Worm (Caenorhabditis elegans): Measurements from ENCODE around the gene Y105C5B.17.
A peak's percentile ranks its signal among the peaks of the same experiment; 100 is the strongest.

Gene Y105C5B.17

ce11 chrIV:15931833-15932232 lies 31.1 kb upstream of the Y105C5B.17 start:
- peak; percentile 31 for TF ChIP-seq ceh-27 (GFP tag; optimal IDR thresholded peaks at IDR 0.05)
- no peak for TF ChIP-seq lsy-27 (tag; optimal IDR thresholded peaks at IDR 0.05; ENCODE audit: borderline replicate concordance, insufficient read depth)
- no peak for TF ChIP-seq B0035.1 (tag; optimal IDR thresholded peaks at IDR 0.05)
- TF ChIP-seq ceh-40 (GFP tag; IDR thresholded peaks at IDR 0.05), result no peak
- peak; percentile 48 for TF ChIP-seq madf-10 (tag; optimal IDR thresholded peaks at IDR 0.05)
- peak; percentile 53 for TF ChIP-seq somi-1 (GFP tag; optimal IDR thresholded peaks at IDR 0.05)
- peak; percentile 96 for TF ChIP-seq tbp1 (GFP tag; optimal IDR thresholded peaks at IDR 0.05)
- peak; percentile 18 to 27 for TF ChIP-seq let-607 (tag; optimal IDR thresholded peaks at IDR 0.05)
- no peak for TF ChIP-seq sdz-38 (tag; optimal IDR thresholded peaks at IDR 0.05)
- TF ChIP-seq akir-1 (GFP tag; optimal IDR thresholded peaks at IDR 0.05), result no peak
- no peak for TF ChIP-seq Y67H2A.10 (GFP tag; conservative IDR thresholded peaks at IDR 0.05)
- TF ChIP-seq ama-1 (optimal IDR thresholded peaks at IDR 0.05), result no peak
- TF ChIP-seq ama-1 (GFP tag; optimal IDR thresholded peaks at IDR 0.05), result peak in 1 of 2 experiments; percentile 80
- no peak for TF ChIP-seq cebp-2 (GFP tag; IDR thresholded peaks at IDR 0.05)
- TF ChIP-seq B0019.2 (GFP tag; conservative IDR thresholded peaks at IDR 0.05), result no peak
- peak; percentile 34 for TF ChIP-seq ccch-3 (GFP tag; optimal IDR thresholded peaks at IDR 0.05)
- TF ChIP-seq T07F8.4 (tag; optimal IDR thresholded peaks at IDR 0.05), result peak; percentile 62
- TF ChIP-seq ceh-58 (GFP tag; IDR thresholded peaks at IDR 0.05), result no peak
- TF ChIP-seq attf-6 (GFP tag; IDR thresholded peaks at IDR 0.05), result peak; percentile 97
- peak; percentile 16 to 44 for TF ChIP-seq rec-8 (tag; optimal IDR thresholded peaks at IDR 0.05)
- TF ChIP-seq ztf-25 (GFP tag; IDR thresholded peaks at IDR 0.05), result 0 out of 2 replicates have a peak, but pooled peaks have one; percentile 60
- TF ChIP-seq rcor-1 (GFP tag; IDR thresholded peaks at IDR 0.05), result no peak
- no peak for TF ChIP-seq mel-28 (tag; optimal IDR thresholded peaks at IDR 0.05; ENCODE audit: borderline replicate concordance)
- peak; percentile 73 for TF ChIP-seq hmg-1.2 (GFP tag; IDR thresholded peaks at IDR 0.05)
- TF ChIP-seq Y79H2A.3 (GFP tag; conservative IDR thresholded peaks at IDR 0.05), result no peak
- no peak for TF ChIP-seq bed-2 (GFP tag; IDR thresholded peaks at IDR 0.05)
- TF ChIP-seq F37B4.10 (GFP tag; IDR thresholded peaks at IDR 0.05), result no peak
- no peak for TF ChIP-seq F55B11.4 (tag; optimal IDR thresholded peaks at IDR 0.05; ENCODE audit: borderline replicate concordance, insufficient read depth)
- peak; percentile 76 for TF ChIP-seq ZK185.1 (tag; optimal IDR thresholded peaks at IDR 0.05; ENCODE audit: poor library complexity, severe bottlenecking)
- TF ChIP-seq him-1 (tag; optimal IDR thresholded peaks at IDR 0.05), result peak; percentile 7
- peak; percentile 2 for TF ChIP-seq F23B12.7 (tag; optimal IDR thresholded peaks at IDR 0.05; ENCODE audit: insufficient read depth)
- no peak for TF ChIP-seq ets-4 (GFP tag; optimal IDR thresholded peaks at IDR 0.05)
- peak; percentile 85 for TF ChIP-seq B0261.1 (tag; optimal IDR thresholded peaks at IDR 0.05)
- no peak for TF ChIP-seq hmg-20 (GFP tag; IDR thresholded peaks at IDR 0.05)
- TF ChIP-seq chd-7 (tag; optimal IDR thresholded peaks at IDR 0.05), result peak; percentile 74
- no peak for TF ChIP-seq xnd-1 (tag; optimal IDR thresholded peaks at IDR 0.05)
- TF ChIP-seq C06A6.2 (GFP tag; conservative IDR thresholded peaks at IDR 0.05), result no peak
- TF ChIP-seq egl-44 (GFP tag; IDR thresholded peaks at IDR 0.05), result no peak
- TF ChIP-seq egrh-3 (GFP tag; IDR thresholded peaks at IDR 0.05), result 0 out of 2 replicates have a peak, but pooled peaks have one; percentile 7
- peak; percentile 80 for TF ChIP-seq die-1 (tag; optimal IDR thresholded peaks at IDR 0.05)
- no peak for TF ChIP-seq hrde-1 (tag; optimal IDR thresholded peaks at IDR 0.05; ENCODE audit: borderline replicate concordance)
- TF ChIP-seq ztf-26 (tag; optimal IDR thresholded peaks at IDR 0.05), result no peak
- peak; percentile 65 for TF ChIP-seq F52B5.7 (tag; optimal IDR thresholded peaks at IDR 0.05)
- no peak for TF ChIP-seq Y53F4B.3 (GFP tag; IDR thresholded peaks at IDR 0.05)
- peak; percentile 47 for TF ChIP-seq ztf-3 (GFP tag; optimal IDR thresholded peaks at IDR 0.05)
- TF ChIP-seq lin-26 (GFP tag; IDR thresholded peaks at IDR 0.05), result peak; percentile 93
- peak; percentile 84 for TF ChIP-seq zim-3 (tag; optimal IDR thresholded peaks at IDR 0.05)
- peak; percentile 2 for TF ChIP-seq tlf-1 (GFP tag; optimal IDR thresholded peaks at IDR 0.05)
